Fruit fly (Drosophila melanogaster) whole organism, embryonic: Measurements from ENCODE around the gene prt.
A peak's percentile ranks its signal among the peaks of the same experiment; 100 is the strongest.

Experiments
- Adf1 ChIP-seq: fragments of 200-800 bp; sonication (Bioruptor generic); IDR thresholded peaks from 2 replicates; pipeline ENCODE4 v1.3.6; 2022; ENCODE audit warnings: missing biosample characterization, missing genetic modification characterization
- Asciz ChIP-seq: fragments of 200-800 bp; sonication (Bioruptor generic); optimal IDR thresholded peaks from 2 replicates; lab custom pipeline; 2017; ENCODE audit warnings: missing biosample characterization, mild to moderate bottlenecking, missing genetic modification characterization, missing genetic modification reagents
- BEAF-32 ChIP-seq: fragments of 200-800 bp; sonication (Bioruptor generic); optimal IDR thresholded peaks from 3 replicates; lab custom pipeline; 2017; ENCODE audit warnings: missing biosample characterization, missing genetic modification characterization, mild to moderate bottlenecking, moderate library complexity, missing genetic modification reagents
- CG10565 ChIP-seq: fragments of 200-800 bp; sonication (Bioruptor generic); optimal IDR thresholded peaks from 3 replicates; lab custom pipeline; 2016; ENCODE audit warnings: missing biosample characterization, mild to moderate bottlenecking, missing genetic modification characterization
- CG11723 ChIP-seq: fragments of 200-800 bp; sonication (Bioruptor generic); optimal IDR thresholded peaks from 2 replicates; lab custom pipeline; 2017; ENCODE audit warnings: missing biosample characterization, mild to moderate bottlenecking, missing genetic modification characterization
- CG13624 ChIP-seq: fragments of 200-800 bp; sonication (Bioruptor generic); optimal IDR thresholded peaks from 2 replicates; lab custom pipeline; 2016; ENCODE audit warnings: missing biosample characterization, missing genetic modification characterization
- CG14965 ChIP-seq: fragments of 200-800 bp; sonication (Bioruptor generic); optimal IDR thresholded peaks from 2 replicates; lab custom pipeline; 2016; ENCODE audit warnings: missing biosample characterization, missing genetic modification characterization, borderline replicate concordance
- CG15269 ChIP-seq: fragments of 200-800 bp; sonication (Bioruptor generic); optimal IDR thresholded peaks from 2 replicates; lab custom pipeline; 2018; ENCODE audit warnings: missing biosample characterization, mild to moderate bottlenecking, missing genetic modification characterization, moderate library complexity
- CG15514 ChIP-seq: fragments of 200-800 bp; sonication (Bioruptor generic); optimal IDR thresholded peaks from 3 replicates; lab custom pipeline; 2017; ENCODE audit warnings: missing biosample characterization, missing genetic modification characterization, mild to moderate bottlenecking, moderate library complexity, missing genetic modification reagents
- CG16863 ChIP-seq: fragments of 200-800 bp; sonication (Bioruptor generic); optimal IDR thresholded peaks from 3 replicates; lab custom pipeline; 2016; ENCODE audit warnings: missing biosample characterization, missing genetic modification characterization
- CG2875 ChIP-seq: fragments of 200-800 bp; sonication (Bioruptor generic); optimal IDR thresholded peaks from 2 replicates; lab custom pipeline; 2017; ENCODE audit warnings: missing biosample characterization, mild to moderate bottlenecking, missing genetic modification characterization, missing genetic modification reagents
- CG4404 ChIP-seq: fragments of 200-800 bp; sonication (Bioruptor generic); IDR thresholded peaks from 2 replicates; pipeline ENCODE4 v1.3.6; 2022; ENCODE audit warnings: missing biosample characterization, missing genetic modification characterization
- CG4820 ChIP-seq: fragments of 200-800 bp; sonication (Bioruptor generic); optimal IDR thresholded peaks from 3 replicates; lab custom pipeline; 2016; ENCODE audit warnings: missing biosample characterization, missing genetic modification characterization
- CG8765 ChIP-seq: fragments of 200-800 bp; sonication (Bioruptor generic); IDR thresholded peaks from 2 replicates; pipeline ENCODE4 v1.3.6; 2022; ENCODE audit warnings: missing biosample characterization, missing genetic modification characterization
- CHES-1-like ChIP-seq: fragments of 200-800 bp; sonication (Bioruptor generic); optimal IDR thresholded peaks from 2 replicates; lab custom pipeline; 2016; ENCODE audit warnings: missing biosample characterization, missing genetic modification characterization
- D ChIP-seq, 2 experiments: fragments of 200-800 bp in 1 of 2; fragments of >200 bp in 1 of 2; sonication (Bioruptor generic) in 1 of 2; optimal IDR thresholded peaks; 2 replicates in 1 of 2; 3 replicates in 1 of 2; lab custom pipeline; 2017; ENCODE audit warnings: mild to moderate bottlenecking in 1 of 2, missing biosample characterization in 1 of 2, missing genetic modification characterization in 1 of 2, missing genetic modification reagents in 1 of 2
- D19B ChIP-seq: fragments of 200-800 bp; sonication (Bioruptor generic); optimal IDR thresholded peaks from 2 replicates; lab custom pipeline; 2017; ENCODE audit warnings: missing biosample characterization, mild to moderate bottlenecking, missing genetic modification characterization
- Dref ChIP-seq: fragments of 200-800 bp; sonication (Bioruptor generic); IDR thresholded peaks from 2 replicates; pipeline ENCODE4 v1.3.6; 2022; ENCODE audit warnings: missing biosample characterization, missing genetic modification characterization
- H2.0 ChIP-seq: fragments of 200-800 bp; sonication (Bioruptor generic); IDR thresholded peaks from 2 replicates; pipeline ENCODE4 v1.3.6; 2022; ENCODE audit warnings: missing biosample characterization, missing genetic modification characterization
- MBD-R2 ChIP-seq: fragments of 200-800 bp; sonication (Bioruptor generic); IDR thresholded peaks from 2 replicates; pipeline ENCODE4 v1.3.6; 2022; ENCODE audit warnings: missing biosample characterization, missing genetic modification characterization
- Med ChIP-seq: fragments of 200-800 bp; sonication (Bioruptor generic); peaks from one replicate; lab custom pipeline; 2016; ENCODE audit warnings: missing biosample characterization, missing genetic modification characterization, mild to moderate bottlenecking, inconsistent platforms, moderate library complexity
- Rx ChIP-seq: fragments of 200-800 bp; sonication (Bioruptor generic); IDR thresholded peaks from 2 replicates; pipeline ENCODE4 v1.3.6; 2022; ENCODE audit warnings: missing biosample characterization, missing genetic modification characterization
- Sin3A ChIP-seq: fragments of >200 bp; optimal IDR thresholded peaks from 2 replicates; lab custom pipeline; 2018
- Sox100B ChIP-seq: fragments of 200-800 bp; sonication (Bioruptor generic); optimal IDR thresholded peaks from 3 replicates; lab custom pipeline; 2018; ENCODE audit warnings: missing biosample characterization, mild to moderate bottlenecking, missing genetic modification characterization
- ac ChIP-seq: fragments of 200-800 bp; sonication (Bioruptor generic); optimal IDR thresholded peaks from 3 replicates; lab custom pipeline; 2017; ENCODE audit warnings: missing biosample characterization, mild to moderate bottlenecking, missing genetic modification characterization
- amos ChIP-seq: fragments of 200-800 bp; sonication (Bioruptor generic); IDR thresholded peaks from 2 replicates; pipeline ENCODE4 v1.3.6; 2022; ENCODE audit warnings: missing biosample characterization, missing genetic modification characterization; ENCODE audit not compliant: partially characterized antibody
- ara ChIP-seq: fragments of 200-800 bp; sonication (Bioruptor generic); IDR thresholded peaks from 2 replicates; pipeline ENCODE4 v1.3.6; 2022; ENCODE audit warnings: missing biosample characterization, missing genetic modification characterization
- bbx ChIP-seq: fragments of 200-800 bp; sonication (Bioruptor generic); IDR thresholded peaks from 2 replicates; pipeline ENCODE4 v1.3.6; 2022; ENCODE audit warnings: missing biosample characterization, missing genetic modification characterization; ENCODE audit not compliant: partially characterized antibody
- ci ChIP-seq: fragments of 200-800 bp; sonication (Bioruptor generic); IDR thresholded peaks from 3 replicates; pipeline ENCODE4 v1.3.6; 2022; ENCODE audit warnings: missing biosample characterization, missing genetic modification characterization
- crc ChIP-seq: fragments of 200-800 bp; sonication (Bioruptor generic); optimal IDR thresholded peaks from 2 replicates; lab custom pipeline; 2016; ENCODE audit warnings: missing biosample characterization, missing genetic modification characterization
- danr ChIP-seq: fragments of 200-800 bp; sonication (Bioruptor generic); IDR thresholded peaks from 2 replicates; pipeline ENCODE4 v1.3.6; 2022; ENCODE audit warnings: missing biosample characterization, missing genetic modification characterization
- dm ChIP-seq: fragments of 200-800 bp; sonication (Bioruptor generic); optimal IDR thresholded peaks from 3 replicates; lab custom pipeline; 2016; ENCODE audit warnings: missing biosample characterization, missing genetic modification characterization
- ems ChIP-seq: fragments of 200-800 bp; sonication (Bioruptor generic); optimal IDR thresholded peaks from 3 replicates; lab custom pipeline; 2016; ENCODE audit warnings: missing biosample characterization, missing genetic modification characterization
- exex ChIP-seq: fragments of 200-800 bp; sonication (Bioruptor generic); optimal IDR thresholded peaks from 4 replicates; lab custom pipeline; 2018; ENCODE audit warnings: missing biosample characterization, mild to moderate bottlenecking, missing genetic modification characterization, moderate library complexity
- eyg ChIP-seq: fragments of 200-800 bp; sonication (Bioruptor generic); optimal IDR thresholded peaks from 3 replicates; lab custom pipeline; 2016; ENCODE audit warnings: missing biosample characterization, missing genetic modification characterization
- gem ChIP-seq: fragments of 200-800 bp; sonication (Bioruptor generic); optimal IDR thresholded peaks from 2 replicates; lab custom pipeline; 2019; ENCODE audit warnings: missing biosample characterization, mild to moderate bottlenecking, missing genetic modification characterization, moderate library complexity
- grau ChIP-seq: fragments of 200-800 bp; optimal IDR thresholded peaks from 3 replicates; lab custom pipeline; 2019; ENCODE audit warnings: missing biosample characterization, mild to moderate bottlenecking, missing genetic modification characterization, moderate library complexity
- jumu ChIP-seq: fragments of 200-800 bp; sonication (Bioruptor generic); optimal IDR thresholded peaks from 3 replicates; lab custom pipeline; 2016; ENCODE audit warnings: missing biosample characterization, missing genetic modification characterization
- klu ChIP-seq: fragments of 200-800 bp; sonication (Bioruptor generic); IDR thresholded peaks from 2 replicates; pipeline ENCODE4 v1.3.6; 2022; ENCODE audit warnings: missing biosample characterization, missing genetic modification characterization
- kni ChIP-seq: fragments of 200-800 bp; sonication (Bioruptor generic); optimal IDR thresholded peaks from 3 replicates; lab custom pipeline; 2017; ENCODE audit warnings: mild to moderate bottlenecking, missing biosample characterization, missing genetic modification reagents, missing genetic modification characterization
- ranshi ChIP-seq: fragments of 200-800 bp; sonication (Bioruptor generic); IDR thresholded peaks from 2 replicates; pipeline ENCODE4 v1.3.6; 2022; ENCODE audit warnings: missing biosample characterization, missing genetic modification characterization
- seq ChIP-seq: fragments of 200-800 bp; sonication (Bioruptor generic); IDR thresholded peaks from 2 replicates; pipeline ENCODE4 v1.3.6; 2022; ENCODE audit warnings: missing biosample characterization, missing genetic modification characterization
- so ChIP-seq: fragments of 200-800 bp; sonication (Bioruptor generic); IDR thresholded peaks from 3 replicates; pipeline ENCODE4 v1.3.6; 2022; ENCODE audit warnings: missing biosample characterization, missing genetic modification characterization
- sug ChIP-seq: fragments of 200-800 bp; optimal IDR thresholded peaks from 2 replicates; lab custom pipeline; 2019; ENCODE audit warnings: missing biosample characterization, mild to moderate bottlenecking, missing genetic modification characterization, moderate library complexity
- toy ChIP-seq: fragments of 200-800 bp; sonication (Bioruptor generic); IDR thresholded peaks from 2 replicates; pipeline ENCODE4 v1.3.6; 2022; ENCODE audit warnings: missing biosample characterization, missing genetic modification characterization
- twi ChIP-seq: fragments of 200-800 bp; optimal IDR thresholded peaks from 2 replicates; lab custom pipeline; 2019; ENCODE audit warnings: missing biosample characterization, mild to moderate bottlenecking, missing genetic modification characterization, moderate library complexity
- z ChIP-seq: fragments of 200-800 bp; sonication (Bioruptor generic); IDR thresholded peaks from 3 replicates; pipeline ENCODE4 v1.3.6; 2022; ENCODE audit warnings: missing biosample characterization, missing genetic modification characterization
- zfh1 ChIP-seq: fragments of 200-800 bp; sonication (Bioruptor generic); IDR thresholded peaks from 3 replicates; pipeline ENCODE4 v1.3.6; 2022; ENCODE audit warnings: missing biosample characterization, missing genetic modification characterization

prt gene

dm6 chr3R:23728086-23728485 lies 29.3 kb upstream of the prt start (continued):
- TF ChIP-seq Med (GFP tag; lab: Kevin White, UChicago) (no peak), jumu (no peak), CG15514 (GFP tag; lab: Kevin White, UChicago) (peak; percentile 28)

- TF ChIP-seq exex (tag; lab: Kevin White, UChicago) (peak; percentile 96), Sox100B (GFP tag; lab: Kevin White, UChicago) (no peak)
Observed at dm6 chr3R:23727657-23728056, 28.8 kb upstream of the prt start.

- peak; percentile 59 for TF ChIP-seq toy (GFP tag; lab: Robert Waterston, UW)
- TF ChIP-seq danr: peak; percentile 43; the same call in 1 of the 2 replicates
- TF ChIP-seq bbx: no peak
- TF ChIP-seq CG13624 (GFP tag; lab: Kevin White, UChicago): peak; percentile 78
- peak; percentile 84 for TF ChIP-seq CG15269 (tag; lab: Kevin White, UChicago)
- no peak for TF ChIP-seq CG2875 (GFP tag; lab: Kevin White, UChicago)
- TF ChIP-seq D (optimal IDR thresholded peaks at IDR 0.05; lab: Kevin White, UChicago): no peak
- peak; percentile 10 for TF ChIP-seq D (GFP tag; optimal IDR thresholded peaks at IDR 0.05; lab: Kevin White, UChicago)
- TF ChIP-seq CG16863 (GFP tag; lab: Kevin White, UChicago): peak; percentile 50
- peak; percentile 76 for TF ChIP-seq D19B
- peak; percentile 54 for TF ChIP-seq eyg (GFP tag; lab: Kevin White, UChicago)
- peak; percentile 13 for TF ChIP-seq sug (tag; lab: Kevin White, UChicago)
- TF ChIP-seq BEAF-32: no peak
- TF ChIP-seq ranshi: peak; percentile 73
- peak; percentile 73; the same call in 1 of the 3 replicates for TF ChIP-seq zfh1
- TF ChIP-seq ac (GFP tag; lab: Kevin White, UChicago): no peak
- peak; percentile 88 for TF ChIP-seq gem (tag; lab: Kevin White, UChicago)
- TF ChIP-seq grau (tag; lab: Kevin White, UChicago): peak; percentile 87
- no peak for TF ChIP-seq Dref (GFP tag; lab: Robert Waterston, UW)
- TF ChIP-seq crc (GFP tag; lab: Kevin White, UChicago): peak; percentile 53
- peak; percentile 72 for TF ChIP-seq Asciz (GFP tag; lab: Kevin White, UChicago)
- peak; percentile 77 for TF ChIP-seq klu (GFP tag; lab: Robert Waterston, UW)
- no peak for TF ChIP-seq Sin3A (lab: Kevin White, UChicago)
- TF ChIP-seq MBD-R2 (GFP tag; lab: Robert Waterston, UW): peak; percentile 58; the same call in 1 of the 2 replicates
- no peak for TF ChIP-seq CG14965
- peak; percentile 80 for TF ChIP-seq seq
- no peak; the same call in 1 of the 2 replicates for TF ChIP-seq CG8765
- TF ChIP-seq CG4820 (GFP tag; lab: Kevin White, UChicago): peak; percentile 52
- TF ChIP-seq kni (GFP tag; lab: Kevin White, UChicago): no peak
- no peak for TF ChIP-seq amos (GFP tag; lab: Robert Waterston, UW)
- peak; percentile 66; the same call in 1 of the 3 replicates for TF ChIP-seq so
- TF ChIP-seq Rx (GFP tag; lab: Robert Waterston, UW): peak; percentile 57
- TF ChIP-seq ci: peak; percentile 77
- peak; percentile 36 for TF ChIP-seq CG11723 (GFP tag; lab: Kevin White, UChicago)
- 0 out of 2 replicates have a peak, but pooled peaks have one; percentile 35 for TF ChIP-seq ara (GFP tag; lab: Robert Waterston, UW)
- peak; percentile 57 for TF ChIP-seq CG4404 (GFP tag; lab: Robert Waterston, UW)
- TF ChIP-seq ems (GFP tag; lab: Kevin White, UChicago): peak; percentile 64
- TF ChIP-seq twi (tag; lab: Kevin White, UChicago): no peak
- peak; percentile 80 for TF ChIP-seq H2.0 (GFP tag; lab: Robert Waterston, UW)
- TF ChIP-seq CHES-1-like (GFP tag; lab: Kevin White, UChicago): peak; percentile 58
- peak; percentile 68 for TF ChIP-seq Adf1 (GFP tag; lab: Robert Waterston, UW)
- TF ChIP-seq dm: peak; percentile 48
- TF ChIP-seq z: no peak
- no peak for TF ChIP-seq CG10565 (GFP tag; lab: Kevin White, UChicago)
Observed at dm6 chr3R:23726740-23727139, 27.9 kb upstream of the prt start.
